Fruit fly (Drosophila melanogaster) whole organism, adult: ENCODE data around the gene dl.

Experiments used
- CG11617 ChIP-seq: fragments of 200-800 bp; sonication (Bioruptor generic); optimal IDR thresholded peaks from 2 replicates; lab custom pipeline; 2017; ENCODE audit warnings: mild to moderate bottlenecking, missing biosample characterization, missing genetic modification reagents, missing genetic modification characterization
- CG12768 ChIP-seq: fragments of 200-800 bp; sonication (Bioruptor generic); optimal IDR thresholded peaks from 2 replicates; lab custom pipeline; 2017; ENCODE audit warnings: missing biosample characterization, missing genetic modification characterization, mild to moderate bottlenecking, moderate library complexity, missing genetic modification reagents
- Crg-1 ChIP-seq: fragments of 200-800 bp; sonication (Bioruptor generic); optimal IDR thresholded peaks from 2 replicates; lab custom pipeline; 2016; ENCODE audit warnings: missing biosample characterization, missing genetic modification characterization
- Hr96 ChIP-seq: fragments of 200-800 bp; sonication (Bioruptor generic); optimal IDR thresholded peaks from 2 replicates; lab custom pipeline; 2016; ENCODE audit warnings: missing biosample characterization, missing genetic modification characterization
- bab1 ChIP-seq: fragments of 200-800 bp; sonication (Bioruptor generic); optimal IDR thresholded peaks from 3 replicates; lab custom pipeline; 2019; ENCODE audit warnings: missing biosample characterization, mild to moderate bottlenecking, missing genetic modification characterization, moderate library complexity
- ovo ChIP-seq: fragments of 200-800 bp; sonication (Bioruptor generic); optimal IDR thresholded peaks from 2 replicates; lab custom pipeline; 2016; ENCODE audit warnings: missing biosample characterization, missing genetic modification characterization
- toe ChIP-seq: fragments of 200-800 bp; sonication (Bioruptor generic); optimal IDR thresholded peaks from 2 replicates; lab custom pipeline; 2016; ENCODE audit warnings: missing biosample characterization, missing genetic modification characterization

DNA sequence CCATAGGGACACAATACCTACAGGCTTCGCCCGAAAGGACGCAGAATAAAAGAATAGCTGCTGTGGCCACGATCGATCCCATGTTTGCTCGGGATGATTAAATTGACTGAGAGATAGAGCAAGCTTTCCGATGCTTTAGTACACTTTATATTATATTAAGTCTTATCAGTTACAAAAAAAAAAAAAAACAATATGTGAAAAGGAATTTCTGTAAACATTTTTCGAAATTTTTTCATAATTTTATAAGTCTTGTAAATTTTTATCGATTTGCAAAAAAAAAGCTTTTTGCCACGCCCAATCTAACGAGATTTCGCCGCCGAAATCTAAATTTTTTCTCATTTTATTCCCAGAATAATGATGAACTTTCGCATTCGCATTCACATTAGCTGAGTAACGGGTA lies 7.8 kb upstream of the dl start, which contains the start of gene CG18563:
- no peak for TF ChIP-seq Hr96 (GFP tag; lab: Kevin White, UChicago)
- TF ChIP-seq CG11617 (GFP tag; lab: Kevin White, UChicago), result no peak
- no peak for TF ChIP-seq ovo (GFP tag; lab: Kevin White, UChicago)
- TF ChIP-seq CG12768 (GFP tag; lab: Kevin White, UChicago), result no peak
- no peak for TF ChIP-seq Crg-1
- TF ChIP-seq toe (GFP tag; lab: Kevin White, UChicago), result no peak
- no peak for TF ChIP-seq bab1 (GFP tag; lab: Kevin White, UChicago)
